Worm (Caenorhabditis elegans): ENCODE measurements around the gene F49C12.1.

DNA sequence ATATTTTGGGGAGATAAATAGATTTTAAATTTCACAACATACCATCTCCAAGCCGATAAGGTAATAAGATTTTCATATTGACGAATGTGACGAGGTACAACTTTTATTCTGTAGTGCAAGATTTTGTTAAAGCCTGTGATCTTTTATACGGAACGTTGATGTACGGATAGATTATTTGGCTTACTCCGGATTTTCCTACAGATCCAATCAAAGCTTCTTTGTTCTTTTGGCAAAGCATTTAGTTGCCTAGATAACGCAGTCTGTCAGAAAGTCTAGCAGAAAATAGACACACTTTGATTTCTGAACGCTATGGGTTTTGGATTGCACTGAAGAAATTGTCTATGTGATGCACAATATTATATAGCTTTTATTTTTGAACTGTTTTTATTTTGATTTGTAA, 3.0 kb upstream of the F49C12.1 start, which contains the start of gene F49C12.2:
- TF ChIP-seq ama-1 (optimal IDR thresholded peaks at IDR 0.05) (no peak), hmg-4 (GFP tag; optimal IDR thresholded peaks at IDR 0.05) (no peak), ets-7 (tag; optimal IDR thresholded peaks at IDR 0.05) (no peak), sea-1 (GFP tag; conservative IDR thresholded peaks at IDR 0.05) (no peak), flt-1 (GFP tag; IDR thresholded peaks at IDR 0.05) (no peak), hmbx-1 (tag; optimal IDR thresholded peaks at IDR 0.05) (no peak), ceh-13 (GFP tag; optimal IDR thresholded peaks at IDR 0.05) (no peak)
